Worm (Caenorhabditis elegans): ENCODE measurements around the gene F54D1.1.

The F54D1.1 gene

DNA sequence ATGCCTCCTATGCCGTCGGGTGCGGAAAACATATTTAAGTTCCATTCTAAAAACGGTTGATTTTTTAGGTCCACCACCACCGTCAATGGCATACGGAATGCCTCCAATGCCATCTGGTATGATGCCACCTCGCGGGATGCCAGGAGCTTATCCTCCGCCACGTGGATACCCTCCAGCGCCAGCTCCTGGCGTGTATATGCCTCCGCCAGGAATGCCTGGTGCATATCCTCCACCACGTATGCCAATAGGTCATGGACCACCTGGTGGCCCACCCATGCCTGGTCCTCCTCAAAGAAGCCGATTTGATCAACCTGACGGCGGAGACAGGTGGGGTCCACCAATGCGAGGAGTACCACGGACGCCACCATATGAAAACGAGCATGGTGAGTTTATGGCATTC, 49.8 kb downstream of the F54D1.1 start:
- no peak for TF ChIP-seq nhr-237 (tag; optimal IDR thresholded peaks at IDR 0.05)
- TF ChIP-seq sptf-1 (tag; optimal IDR thresholded peaks at IDR 0.05), result peak; percentile 21
- no peak for TF ChIP-seq mab-5 (tag; optimal IDR thresholded peaks at IDR 0.05)
- no peak for TF ChIP-seq flh-1 (GFP tag; optimal IDR thresholded peaks at IDR 0.05)
- peak; percentile 38 for TF ChIP-seq lin-32 (GFP tag; optimal IDR thresholded peaks at IDR 0.05)
- no peak for TF ChIP-seq ceh-39 (tag; optimal IDR thresholded peaks at IDR 0.05)
- TF ChIP-seq tbx-8 (GFP tag; optimal IDR thresholded peaks at IDR 0.05), result no peak
